Worm (Caenorhabditis elegans) whole organism, young adult: ENCODE measurements around the gene C30G12.4.

ENCODE experiments used
- B0336.3 ChIP-seq: fragments of 200-800 bp; sonication (Bioruptor generic); IDR thresholded peaks from 2 replicates; pipeline ENCODE4 v1.3.6; 2022; ENCODE audit warnings: missing genetic modification characterization, missing compliant biosample characterization
- F33H1.4 ChIP-seq: fragments of 200-800 bp; sonication (Bioruptor generic); IDR thresholded peaks from 2 replicates; pipeline ENCODE4 v1.3.6; 2022; ENCODE audit warnings: missing genetic modification reagents, missing genetic modification characterization, missing compliant biosample characterization
- F39B2.1 ChIP-seq: fragments of 200-800 bp; sonication (Bioruptor generic); IDR thresholded peaks from 2 replicates; pipeline ENCODE4 v1.3.6; 2022; ENCODE audit warnings: missing genetic modification reagents, missing genetic modification characterization, missing compliant biosample characterization
- F57C9.4 ChIP-seq: sonication (generic microtip); optimal IDR thresholded peaks from 2 replicates; lab custom pipeline; 2017; ENCODE audit warnings: mild to moderate bottlenecking, missing genetic modification characterization, missing compliant biosample characterization
- T26A5.8 ChIP-seq: sonication (generic microtip); optimal IDR thresholded peaks from 2 replicates; lab custom pipeline; 2016; ENCODE audit warnings: missing genetic modification characterization, missing compliant biosample characterization
- Y53G8AR.9 ChIP-seq: fragments of 200-800 bp; sonication (Bioruptor generic); conservative IDR thresholded peaks from 2 replicates; pipeline ENCODE4 v1.3.6; 2022; ENCODE audit warnings: missing genetic modification reagents, missing genetic modification characterization, missing compliant biosample characterization
- Y56A3A.18 ChIP-seq: fragments of 200-800 bp; sonication (Bioruptor generic); IDR thresholded peaks from 2 replicates; pipeline ENCODE4 v1.3.6; 2022; ENCODE audit warnings: missing genetic modification reagents, missing genetic modification characterization, missing compliant biosample characterization
- ama-1 ChIP-seq, 3 experiments: fragments of 150-350 bp in 1 of 3; sonication (generic microtip) in 2 of 3; optimal IDR thresholded peaks; 2 replicates each; lab custom pipeline; 2014 to 2018; ENCODE audit warnings: missing biosample characterization in 2 of 3, missing genetic modification characterization in 2 of 3, missing genetic modification reagents in 2 of 3
- aptf-2 ChIP-seq: fragments of 200-800 bp; sonication (Bioruptor generic); conservative IDR thresholded peaks from 2 replicates; pipeline ENCODE4 v1.3.6; 2022; ENCODE audit warnings: missing genetic modification reagents, missing genetic modification characterization, missing compliant biosample characterization
- cebp-1 ChIP-seq, 2 experiments: fragments of 200-800 bp in 1 of 2; sonication (Bioruptor generic) in 1 of 2; sonication (generic microtip) in 1 of 2; IDR thresholded peaks in 1 of 2; optimal IDR thresholded peaks in 1 of 2; 2 replicates each; pipeline versions ENCODE4 v1.3.6 to Lab custom; 2017 to 2022; ENCODE audit warnings: missing compliant biosample characterization in 2 of 2, missing genetic modification characterization in 2 of 2, mild to moderate bottlenecking in 1 of 2, missing genetic modification reagents in 1 of 2, moderate library complexity in 1 of 2
- ceh-100 ChIP-seq: fragments of 200-800 bp; sonication (Bioruptor generic); IDR thresholded peaks from 2 replicates; pipeline ENCODE4 v1.3.6; 2022; ENCODE audit warnings: missing genetic modification reagents, missing genetic modification characterization, missing compliant biosample characterization
- ceh-40 ChIP-seq: fragments of 200-800 bp; sonication (Bioruptor generic); IDR thresholded peaks from 2 replicates; pipeline ENCODE4 v1.3.6; 2022; ENCODE audit warnings: missing genetic modification characterization, missing compliant biosample characterization
- dox-1 ChIP-seq: fragments of 200-800 bp; sonication (Bioruptor generic); IDR thresholded peaks from 2 replicates; pipeline ENCODE4 v1.3.6; 2022; ENCODE audit warnings: missing genetic modification reagents, missing genetic modification characterization, missing compliant biosample characterization
- dpl-1 ChIP-seq: fragments of 150-350 bp; optimal IDR thresholded peaks from 2 replicates; lab custom pipeline; 2014; ENCODE audit warnings: missing biosample characterization, missing genetic modification reagents, missing genetic modification characterization
- efl-1 ChIP-seq: fragments of 150-350 bp; optimal IDR thresholded peaks from 2 replicates; lab custom pipeline; 2014; ENCODE audit warnings: missing biosample characterization, missing genetic modification reagents, missing genetic modification characterization
- egl-18 ChIP-seq: fragments of 200-800 bp; sonication (Bioruptor generic); IDR thresholded peaks from 2 replicates; pipeline ENCODE4 v1.3.6; 2022; ENCODE audit warnings: missing genetic modification reagents, missing genetic modification characterization, missing compliant biosample characterization
- ekl-4 ChIP-seq: fragments of 200-800 bp; sonication (Bioruptor generic); IDR thresholded peaks from 2 replicates; pipeline ENCODE4 v1.3.6; 2022; ENCODE audit warnings: missing genetic modification reagents, missing genetic modification characterization, missing compliant biosample characterization
- lag-1 ChIP-seq: fragments of 200-800 bp; sonication (Bioruptor generic); IDR thresholded peaks from 2 replicates; pipeline ENCODE4 v1.3.6; 2022; ENCODE audit warnings: missing genetic modification reagents, missing genetic modification characterization, missing compliant biosample characterization
- let-526 ChIP-seq: fragments of 200-800 bp; sonication (Bioruptor generic); IDR thresholded peaks from 2 replicates; pipeline ENCODE4 v1.3.6; 2022; ENCODE audit warnings: missing genetic modification reagents, missing genetic modification characterization, missing compliant biosample characterization
- lir-1 ChIP-seq: fragments of 200-800 bp; sonication (Bioruptor generic); conservative IDR thresholded peaks from 2 replicates; pipeline ENCODE4 v1.3.6; 2022; ENCODE audit warnings: missing genetic modification reagents, missing genetic modification characterization, missing compliant biosample characterization
- lsl-1 ChIP-seq: fragments of 200-800 bp; sonication (Bioruptor generic); optimal IDR thresholded peaks from 2 replicates; lab custom pipeline; 2018; ENCODE audit warnings: mild to moderate bottlenecking, missing genetic modification characterization, moderate library complexity, missing compliant biosample characterization
- lsy-27 ChIP-seq: sonication (generic microtip); optimal IDR thresholded peaks from 2 replicates; lab custom pipeline; 2017; ENCODE audit warnings: missing genetic modification characterization, mild to moderate bottlenecking, missing compliant biosample characterization, antibody characterized with exemption, missing genotype, borderline replicate concordance; ENCODE audit not compliant: insufficient read depth
- madf-6 ChIP-seq: fragments of 200-800 bp; sonication (Bioruptor generic); IDR thresholded peaks from 2 replicates; pipeline ENCODE4 v1.3.6; 2022; ENCODE audit warnings: missing genetic modification reagents, missing genetic modification characterization, missing compliant biosample characterization
- mxl-1 ChIP-seq: sonication (generic microtip); optimal IDR thresholded peaks from 2 replicates; lab custom pipeline; 2016; ENCODE audit warnings: missing genetic modification characterization, missing compliant biosample characterization
- nhr-120 ChIP-seq: fragments of 200-800 bp; sonication (Bioruptor generic); IDR thresholded peaks from 2 replicates; pipeline ENCODE4 v1.3.6; 2022; ENCODE audit warnings: missing genetic modification characterization, missing compliant biosample characterization
- pha-4 ChIP-seq: fragments of 150-350 bp; sonication (generic microtip); optimal IDR thresholded peaks from 2 replicates; lab custom pipeline; 2014; ENCODE audit warnings: missing biosample characterization, missing genetic modification reagents, missing genetic modification characterization
- snpc-1.3 ChIP-seq: sonication (generic microtip); optimal IDR thresholded peaks from 2 replicates; lab custom pipeline; 2017; ENCODE audit warnings: missing genetic modification characterization, mild to moderate bottlenecking, missing compliant biosample characterization, antibody characterized with exemption, moderate library complexity, missing genotype, missing genetic modification reagents; ENCODE audit not compliant: insufficient read depth
- snpc-3.4 ChIP-seq: sonication (generic microtip); optimal IDR thresholded peaks from 2 replicates; lab custom pipeline; 2017; ENCODE audit warnings: missing genetic modification characterization, mild to moderate bottlenecking, missing compliant biosample characterization, antibody characterized with exemption, moderate library complexity, missing genotype, missing genetic modification reagents
- somi-1 ChIP-seq: fragments of 200-800 bp; sonication (Bioruptor generic); optimal IDR thresholded peaks from 2 replicates; lab custom pipeline; 2018; ENCODE audit warnings: mild to moderate bottlenecking, missing genetic modification characterization, missing compliant biosample characterization
- tbx-9 ChIP-seq: sonication (generic microtip); optimal IDR thresholded peaks from 2 replicates; lab custom pipeline; 2016; ENCODE audit warnings: borderline replicate concordance, missing genetic modification characterization, inconsistent platforms, missing compliant biosample characterization
- xnd-1 ChIP-seq: sonication (generic microtip); optimal IDR thresholded peaks from 2 replicates; lab custom pipeline; 2016; ENCODE audit warnings: missing genotype, missing genetic modification reagents, missing genetic modification characterization, missing compliant biosample characterization
- ztf-18 ChIP-seq: sonication (generic microtip); optimal IDR thresholded peaks from 2 replicates; lab custom pipeline; 2016; ENCODE audit warnings: missing genotype, mild to moderate bottlenecking, missing genetic modification characterization, missing compliant biosample characterization
- ztf-22 ChIP-seq: fragments of 200-800 bp; sonication (Bioruptor generic); optimal IDR thresholded peaks from 2 replicates; lab custom pipeline; 2018; ENCODE audit warnings: mild to moderate bottlenecking, missing genetic modification characterization, moderate library complexity, missing compliant biosample characterization
- ztf-6 ChIP-seq: fragments of 200-800 bp; sonication (Bioruptor generic); IDR thresholded peaks from 2 replicates; pipeline ENCODE4 v1.3.6; 2022; ENCODE audit warnings: missing genetic modification reagents, missing genetic modification characterization, missing compliant biosample characterization

Gene C30G12.4

DNA sequence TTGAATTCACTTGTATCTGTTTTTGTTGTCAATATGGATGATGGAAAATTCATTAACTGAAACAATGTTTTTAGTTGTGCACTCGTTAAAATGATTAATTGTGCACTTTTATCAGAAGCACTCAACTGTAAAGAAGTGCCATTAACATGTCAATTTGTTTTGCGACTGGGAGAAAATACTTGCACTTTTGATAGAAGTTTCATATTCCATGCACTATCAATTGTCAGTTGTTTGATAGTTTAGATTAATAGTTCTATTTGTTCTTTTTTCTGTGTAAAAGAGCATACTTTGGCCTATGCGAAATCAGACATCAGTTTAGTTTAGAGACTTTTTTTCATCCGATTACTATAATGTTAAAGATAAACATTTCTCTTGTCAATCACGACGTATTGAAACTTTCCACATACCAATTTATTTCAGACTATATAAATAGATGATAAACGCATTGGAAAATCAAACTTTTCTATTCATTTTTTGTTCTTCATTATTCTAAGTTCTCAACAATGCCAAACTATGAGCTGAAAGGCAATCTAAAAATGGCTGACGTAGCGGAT lies 28.0 kb downstream of the C30G12.4 start, which contains the start of gene C30G12.2 (continued):
- TF ChIP-seq lsy-27 (tag; lab: Kevin White, UChicago) (no peak), pha-4 (no peak), let-526 (no peak), ztf-22 (peak; percentile 24), egl-18 (GFP tag; lab: Robert Waterston, UW) (no peak), F39B2.1 (GFP tag; lab: Robert Waterston, UW) (no peak)

DNA sequence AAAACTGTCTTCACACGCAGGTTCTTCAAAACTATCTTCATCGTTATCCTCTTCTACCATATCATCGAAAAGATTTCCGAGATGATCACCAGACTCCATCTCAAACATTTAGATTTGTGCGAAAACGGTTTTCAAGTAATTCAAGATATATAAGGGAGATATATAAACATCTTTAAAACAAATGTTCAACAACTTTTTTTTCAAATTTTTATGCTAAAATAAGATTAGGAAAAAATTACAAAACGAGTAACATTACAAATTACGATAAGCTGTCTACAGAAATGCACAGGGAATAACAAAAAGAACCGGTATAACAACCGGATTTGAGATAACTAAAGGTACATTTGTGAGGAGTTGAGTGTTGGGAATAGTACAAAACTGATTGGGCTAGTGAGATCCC lies 34.0 kb downstream of the C30G12.4 start, which contains the start of gene C30G12.6:
C30G12.6 (minus strand) TSS at position 101 of the 400 bp plus-strand sequence.
- peak; percentile 33 for TF ChIP-seq snpc-3.4 (tag; lab: Kevin White, UChicago)
- no peak for TF ChIP-seq T26A5.8 (tag; lab: Kevin White, UChicago)
- TF ChIP-seq B0336.3 (GFP tag; lab: Robert Waterston, UW), result no peak
- no peak for TF ChIP-seq somi-1 (GFP tag; lab: Kevin White, UChicago)
- TF ChIP-seq snpc-1.3, result no peak
- TF ChIP-seq Y56A3A.18, result no peak

DNA sequence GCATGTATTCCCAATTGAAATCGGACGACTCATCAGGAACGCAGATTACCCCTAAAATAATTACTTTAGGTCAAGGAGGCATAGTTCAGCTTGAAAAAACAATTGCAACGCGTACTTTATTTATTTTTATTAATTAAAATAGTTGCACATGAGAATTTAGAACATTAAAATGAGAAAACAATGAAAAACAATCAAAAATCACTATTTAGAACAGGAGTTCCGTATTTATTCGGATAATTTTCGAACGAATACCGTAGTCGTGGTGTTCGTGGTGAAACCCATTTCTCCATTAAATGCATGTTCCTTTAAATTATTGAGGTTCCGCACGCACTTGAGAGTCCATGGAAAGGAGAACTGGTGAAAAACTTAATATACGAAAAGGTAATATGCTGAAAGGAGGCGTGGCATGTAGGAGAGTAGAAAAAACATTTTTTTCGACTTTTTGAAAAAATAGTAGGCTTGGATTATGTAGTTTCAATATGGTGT lies 36.3 kb downstream of the C30G12.4 start, which contains the start of gene puf-8:
puf-8 (minus strand) TSS at position 51 of the 486 bp plus-strand sequence.
- no peak for TF ChIP-seq ama-1 (optimal IDR thresholded peaks at IDR 0.05; lab: Kevin White, UChicago)
- TF ChIP-seq ama-1 (GFP tag; optimal IDR thresholded peaks at IDR 0.05; lab: Kevin White, UChicago), result no peak
- TF ChIP-seq ztf-18, result peak; percentile 37
- peak; percentile 29 for TF ChIP-seq xnd-1 (tag; lab: Kevin White, UChicago)
- no peak for TF ChIP-seq Y56A3A.18
- peak; percentile 77 for TF ChIP-seq lsl-1 (GFP tag; lab: Kevin White, UChicago)
- no peak for TF ChIP-seq ceh-40 (GFP tag; lab: Robert Waterston, UW)
- peak; percentile 71 for TF ChIP-seq F33H1.4 (GFP tag; lab: Robert Waterston, UW)
- TF ChIP-seq tbx-9, result no peak
- no peak for TF ChIP-seq F57C9.4 (tag; lab: Kevin White, UChicago)
- no peak for TF ChIP-seq aptf-2 (GFP tag; lab: Robert Waterston, UW)
- TF ChIP-seq efl-1 (GFP tag; lab: Kevin White, UChicago), result peak; percentile 21
- no peak for TF ChIP-seq cebp-1 (GFP tag; IDR thresholded peaks at IDR 0.05; lab: Robert Waterston, UW)
- no peak for TF ChIP-seq cebp-1 (tag; optimal IDR thresholded peaks at IDR 0.05; lab: Kevin White, UChicago)
- TF ChIP-seq ceh-100 (GFP tag; lab: Robert Waterston, UW), result no peak
- no peak for TF ChIP-seq dox-1 (GFP tag; lab: Robert Waterston, UW)
- TF ChIP-seq madf-6, result peak; percentile 37
- no peak for TF ChIP-seq mxl-1 (tag; lab: Kevin White, UChicago)

ce11 chrII:7299042-7299441 lies 37.1 kb downstream of the C30G12.4 start, which contains the start of gene C30G12.1:
Gene C30G12.1 (plus strand): TSS chrII:7299342.
- TF ChIP-seq dpl-1, result no peak
- TF ChIP-seq ztf-6, result no peak
- TF ChIP-seq lir-1, result no peak
- TF ChIP-seq mxl-1 (tag; lab: Kevin White, UChicago), result no peak
- no peak for TF ChIP-seq ekl-4 (GFP tag; lab: Robert Waterston, UW)
- TF ChIP-seq Y53G8AR.9 (GFP tag; lab: Robert Waterston, UW), result no peak
- no peak for TF ChIP-seq aptf-2 (GFP tag; lab: Robert Waterston, UW)
- TF ChIP-seq lag-1 (GFP tag; lab: Robert Waterston, UW), result no peak
- no peak for TF ChIP-seq somi-1 (GFP tag; lab: Kevin White, UChicago)
- TF ChIP-seq nhr-120, result no peak
